Fruit fly (Drosophila melanogaster) whole organism: ENCODE results near the gene CG11470.

Experiments used
- CG8478 ChIP-seq: fragments of >200 bp; optimal IDR thresholded peaks from 2 replicates; lab custom pipeline; 2018; ENCODE audit warnings: inconsistent platforms
- psq ChIP-seq: fragments of >200 bp; optimal IDR thresholded peaks from 2 replicates; lab custom pipeline; 2017
- usp ChIP-seq: fragments of >200 bp; optimal IDR thresholded peaks from 2 replicates; lab custom pipeline; 2017; ENCODE audit warnings: missing biosample characterization, missing genetic modification characterization, mixed read lengths

DNA sequence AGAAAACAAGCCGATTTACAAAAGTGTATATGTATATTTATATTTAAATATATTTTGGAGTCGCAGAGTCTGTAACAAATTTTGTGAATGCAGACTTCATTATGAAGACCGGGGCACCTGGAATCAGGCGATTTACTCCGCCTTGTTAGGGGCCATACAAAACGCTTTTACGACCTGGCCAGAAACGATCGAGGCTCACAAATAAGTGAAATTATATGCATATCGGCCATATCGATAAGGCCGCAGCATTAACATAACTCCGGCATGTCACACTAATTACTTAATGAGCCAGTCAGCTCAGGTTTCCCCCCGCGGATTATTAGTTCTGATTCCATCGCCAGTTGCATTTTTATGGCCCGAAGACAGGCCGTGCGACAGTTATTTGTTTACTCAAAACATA lies 27.0 kb downstream of the CG11470 start:
- TF ChIP-seq psq (lab: Kevin White, UChicago) (no peak), CG8478 (lab: Kevin White, UChicago) (no peak), usp (GFP tag; lab: Kevin White, UChicago) (no peak)
